Worm (Caenorhabditis elegans): Measurements from ENCODE around the gene tag-18.

- TF ChIP-seq pqm-1 (tag; optimal IDR thresholded peaks at IDR 0.05) (no peak), zag-1 (tag; optimal IDR thresholded peaks at IDR 0.05) (no peak), daf-12 (tag; optimal IDR thresholded peaks at IDR 0.05) (no peak), elt-3 (tag; optimal IDR thresholded peaks at IDR 0.05) (no peak), jun-1 (tag; optimal IDR thresholded peaks at IDR 0.05) (no peak)
Observed at ce11 chrX:3733732-3734131, at the start of gene tag-18.

Measured in whole organism, L3 larva.